Worm (Caenorhabditis elegans) whole organism, L1 larva: ENCODE results near the gene aptf-3.

Source experiments
- C04F5.9 ChIP-seq: sonication (generic microtip); optimal IDR thresholded peaks from 2 replicates; lab custom pipeline; 2016; ENCODE audit warnings: missing genetic modification characterization, missing compliant biosample characterization
- C16A3.4 ChIP-seq: fragments of 150-350 bp; optimal IDR thresholded peaks from 2 replicates; lab custom pipeline; 2014; ENCODE audit warnings: missing biosample characterization, missing genetic modification characterization
- C34B4.2 ChIP-seq: sonication (generic microtip); optimal IDR thresholded peaks from 2 replicates; lab custom pipeline; 2017; ENCODE audit warnings: mild to moderate bottlenecking, missing genetic modification characterization, missing compliant biosample characterization
- F16B12.6 ChIP-seq: fragments of 150-350 bp; optimal IDR thresholded peaks from 2 replicates; lab custom pipeline; 2014; ENCODE audit warnings: missing biosample characterization, missing genetic modification characterization
- Y116A8C.19 ChIP-seq: sonication (generic microtip); optimal IDR thresholded peaks from 2 replicates; lab custom pipeline; 2016; ENCODE audit warnings: missing compliant biosample characterization, missing genetic modification characterization, borderline replicate concordance
- aha-1 ChIP-seq: fragments of 150-350 bp; optimal IDR thresholded peaks from 2 replicates; lab custom pipeline; 2014; ENCODE audit warnings: missing biosample characterization, missing genetic modification characterization
- ama-1 ChIP-seq: fragments of 150-350 bp; optimal IDR thresholded peaks from 2 replicates; lab custom pipeline; 2014
- blmp-1 ChIP-seq: fragments of 150-350 bp; optimal IDR thresholded peaks from 2 replicates; lab custom pipeline; 2014; ENCODE audit warnings: missing biosample characterization, missing genetic modification characterization
- ceh-63 ChIP-seq: fragments of 200-800 bp; sonication (Bioruptor generic); optimal IDR thresholded peaks from 2 replicates; lab custom pipeline; 2018; ENCODE audit warnings: mild to moderate bottlenecking, missing genetic modification characterization, missing compliant biosample characterization
- ceh-82 ChIP-seq, 3 experiments: fragments of 150-350 bp in 1 of 3; sonication (generic microtip) in 2 of 3; optimal IDR thresholded peaks; 2 replicates each; lab custom pipeline; 2014 to 2017; ENCODE audit warnings: missing biosample characterization in 3 of 3, missing genetic modification characterization in 3 of 3
- ceh-88 ChIP-seq: fragments of 200-800 bp; sonication (Bioruptor generic); IDR thresholded peaks from 2 replicates; pipeline ENCODE4 v1.3.6; 2022; ENCODE audit warnings: missing genetic modification characterization, missing compliant biosample characterization
- ceh-90 ChIP-seq: sonication (generic microtip); optimal IDR thresholded peaks from 2 replicates; lab custom pipeline; 2016; ENCODE audit warnings: missing genetic modification characterization, missing compliant biosample characterization
- dpl-1 ChIP-seq, 3 experiments: fragments of 150-350 bp in 2 of 3; sonication (generic microtip) in 1 of 3; optimal IDR thresholded peaks; 2 replicates each; lab custom pipeline; 2014 to 2017; ENCODE audit warnings: missing biosample characterization in 3 of 3, missing genetic modification characterization in 3 of 3, missing genetic modification reagents in 3 of 3
- dsc-1 ChIP-seq: sonication (generic microtip); optimal IDR thresholded peaks from 2 replicates; lab custom pipeline; 2016; ENCODE audit warnings: mild to moderate bottlenecking, missing genetic modification characterization, missing compliant biosample characterization
- efl-1 ChIP-seq, 4 experiments: fragments of 150-350 bp; optimal IDR thresholded peaks in 3 of 4; peaks in 1 of 4; 1 replicate in 1 of 4; 2 replicates in 3 of 4; lab custom pipeline; 2014; ENCODE audit warnings: missing biosample characterization in 2 of 4, missing genetic modification characterization in 2 of 4, missing genetic modification reagents in 2 of 4
- efl-3 ChIP-seq: fragments of 200-800 bp; sonication (Bioruptor generic); optimal IDR thresholded peaks from 2 replicates; lab custom pipeline; 2018; ENCODE audit warnings: mild to moderate bottlenecking, missing genetic modification characterization, missing compliant biosample characterization
- elt-2 ChIP-seq: sonication (generic microtip); optimal IDR thresholded peaks from 2 replicates; lab custom pipeline; 2016; ENCODE audit warnings: missing genetic modification characterization, mild to moderate bottlenecking, inconsistent platforms, missing compliant biosample characterization, missing genetic modification reagents
- elt-3 ChIP-seq, 6 experiments: fragments of 150-350 bp in 1 of 6; sonication (generic microtip); optimal IDR thresholded peaks; 2 replicates each; lab custom pipeline; 2017 to 2018; ENCODE audit warnings: missing biosample characterization in 6 of 6, missing genetic modification characterization in 6 of 6, inconsistent platforms in 1 of 6
- ets-5 ChIP-seq: fragments of 200-800 bp; sonication (Bioruptor generic); IDR thresholded peaks from 2 replicates; pipeline ENCODE4 v1.3.6; 2022; ENCODE audit warnings: missing genetic modification characterization, missing compliant biosample characterization
- fkh-10 ChIP-seq: sonication (generic microtip); optimal IDR thresholded peaks from 2 replicates; lab custom pipeline; 2017; ENCODE audit warnings: missing biosample characterization, missing genetic modification reagents, missing genetic modification characterization
- fkh-8 ChIP-seq: sonication (generic microtip); optimal IDR thresholded peaks from 2 replicates; lab custom pipeline; 2016; ENCODE audit warnings: mild to moderate bottlenecking, missing genetic modification characterization, missing compliant biosample characterization
- grh-1 ChIP-seq: fragments of 200-800 bp; sonication (Bioruptor generic); IDR thresholded peaks from 2 replicates; pipeline ENCODE4 v1.3.6; 2022; ENCODE audit warnings: missing genetic modification reagents, missing genetic modification characterization, missing compliant biosample characterization
- hlh-17 ChIP-seq: fragments of 200-800 bp; sonication (Bioruptor generic); optimal IDR thresholded peaks from 2 replicates; lab custom pipeline; 2018; ENCODE audit warnings: missing genetic modification characterization, mild to moderate bottlenecking, missing compliant biosample characterization, moderate library complexity, borderline replicate concordance
- hpl-2 ChIP-seq: fragments of 150-350 bp; optimal IDR thresholded peaks from 2 replicates; lab custom pipeline; 2014; ENCODE audit warnings: missing biosample characterization, missing genetic modification reagents, missing genetic modification characterization
- irx-1 ChIP-seq: sonication (generic microtip); optimal IDR thresholded peaks from 2 replicates; lab custom pipeline; 2016; ENCODE audit warnings: missing genetic modification characterization, missing compliant biosample characterization
- isw-1 ChIP-seq: fragments of 200-800 bp; sonication (Bioruptor generic); IDR thresholded peaks from 2 replicates; pipeline ENCODE4 v1.3.6; 2022; ENCODE audit warnings: missing genetic modification characterization, missing compliant biosample characterization
- lin-13 ChIP-seq: fragments of 150-350 bp; optimal IDR thresholded peaks from 2 replicates; lab custom pipeline; 2014; ENCODE audit warnings: missing biosample characterization, missing genetic modification reagents, missing genetic modification characterization
- lin-15B ChIP-seq: fragments of 150-350 bp; sonication (generic microtip); optimal IDR thresholded peaks from 3 replicates; lab custom pipeline; 2014; ENCODE audit warnings: missing biosample characterization, missing genetic modification characterization
- lin-35 ChIP-seq, 2 experiments: fragments of 150-350 bp; optimal IDR thresholded peaks; 2 replicates each; lab custom pipeline; 2014; ENCODE audit warnings: missing biosample characterization in 2 of 2, missing genetic modification characterization in 2 of 2, missing genetic modification reagents in 2 of 2
- lir-3 ChIP-seq: sonication (generic microtip); optimal IDR thresholded peaks from 2 replicates; lab custom pipeline; 2016; ENCODE audit warnings: mild to moderate bottlenecking, missing genetic modification characterization, moderate library complexity, missing compliant biosample characterization; ENCODE audit not compliant: poor library complexity
- mef-2 ChIP-seq: fragments of 150-350 bp; optimal IDR thresholded peaks from 2 replicates; lab custom pipeline; 2014; ENCODE audit warnings: missing biosample characterization, missing genetic modification characterization
- nhr-237 ChIP-seq: fragments of 150-350 bp; optimal IDR thresholded peaks from 2 replicates; lab custom pipeline; 2014; ENCODE audit warnings: missing biosample characterization, missing genetic modification characterization
- nhr-71 ChIP-seq: sonication (generic microtip); optimal IDR thresholded peaks from 2 replicates; lab custom pipeline; 2016; ENCODE audit warnings: mild to moderate bottlenecking, missing genetic modification characterization, moderate library complexity, missing compliant biosample characterization
- nhr-76 ChIP-seq: sonication (generic microtip); optimal IDR thresholded peaks from 2 replicates; lab custom pipeline; 2017; ENCODE audit warnings: missing biosample characterization, missing genetic modification characterization
- nhr-77 ChIP-seq: fragments of 150-350 bp; optimal IDR thresholded peaks from 2 replicates; lab custom pipeline; 2014; ENCODE audit warnings: missing biosample characterization, missing genetic modification characterization
- nhr-84 ChIP-seq: sonication (generic microtip); optimal IDR thresholded peaks from 2 replicates; lab custom pipeline; 2017; ENCODE audit warnings: missing biosample characterization, missing genetic modification characterization
- nhr-85 ChIP-seq: sonication (generic microtip); peaks from one replicate; lab custom pipeline; 2016; ENCODE audit warnings: missing genetic modification characterization, inconsistent platforms, missing compliant biosample characterization
- nhr-90 ChIP-seq: sonication (generic microtip); optimal IDR thresholded peaks from 2 replicates; lab custom pipeline; 2016; ENCODE audit warnings: mild to moderate bottlenecking, missing genetic modification characterization, missing compliant biosample characterization; ENCODE audit not compliant: poor library complexity
- pqm-1 ChIP-seq: sonication (generic microtip); optimal IDR thresholded peaks from 3 replicates; lab custom pipeline; 2017; ENCODE audit warnings: missing biosample characterization, missing genetic modification characterization
- skn-1 ChIP-seq: fragments of 150-350 bp; optimal IDR thresholded peaks from 2 replicates; lab custom pipeline; 2014; ENCODE audit warnings: missing biosample characterization, missing genetic modification characterization
- snu-23 ChIP-seq: sonication (generic microtip); optimal IDR thresholded peaks from 2 replicates; lab custom pipeline; 2016; ENCODE audit warnings: missing genetic modification characterization, missing compliant biosample characterization
- sptf-1 ChIP-seq: fragments of 150-350 bp; optimal IDR thresholded peaks from 2 replicates; lab custom pipeline; 2014; ENCODE audit warnings: missing biosample characterization, missing genetic modification characterization
- tbx-2 ChIP-seq: sonication (generic microtip); optimal IDR thresholded peaks from 2 replicates; lab custom pipeline; 2016; ENCODE audit warnings: missing genetic modification characterization, missing compliant biosample characterization
- unc-130 ChIP-seq: fragments of 150-350 bp; optimal IDR thresholded peaks from 2 replicates; lab custom pipeline; 2017; ENCODE audit warnings: missing biosample characterization, missing genetic modification characterization, inconsistent platforms
- unc-62 ChIP-seq: fragments of 150-350 bp; optimal IDR thresholded peaks from 2 replicates; lab custom pipeline; 2014; ENCODE audit warnings: missing biosample characterization, missing genetic modification reagents, missing genetic modification characterization
- unc-86 ChIP-seq: sonication (generic microtip); optimal IDR thresholded peaks from 2 replicates; lab custom pipeline; 2016; ENCODE audit warnings: missing genetic modification characterization, missing compliant biosample characterization
- xbp-1 ChIP-seq: sonication (generic microtip); optimal IDR thresholded peaks from 2 replicates; lab custom pipeline; 2016; ENCODE audit warnings: missing genetic modification characterization, missing compliant biosample characterization
- zag-1 ChIP-seq: fragments of 150-350 bp; optimal IDR thresholded peaks from 2 replicates; lab custom pipeline; 2014; ENCODE audit warnings: missing biosample characterization, missing genetic modification characterization
- ztf-4 ChIP-seq: fragments of 150-350 bp; optimal IDR thresholded peaks from 2 replicates; lab custom pipeline; 2014; ENCODE audit warnings: missing biosample characterization, missing genetic modification characterization

aptf-3 gene

ce11 chrII:8561227-8561626 lies 32.8 kb upstream of the aptf-3 start, which contains the start of gene iff-2 (continued):
- TF ChIP-seq unc-62 (peak; percentile 86), ets-5 (0 out of 2 replicates have a peak, but pooled peaks have one; percentile 14), elt-3 (tag; optimal IDR thresholded peaks at IDR 0.05; lab: Kevin White, UChicago) (peak; percentile 100), lin-15B (tag; lab: Kevin White, UChicago) (peak; percentile 100), aha-1 (tag; lab: Kevin White, UChicago) (peak; percentile 98), C04F5.9 (peak; percentile 98), hpl-2 (GFP tag; lab: Kevin White, UChicago) (peak; percentile 99), ama-1 (lab: Kevin White, UChicago) (peak; percentile 91), unc-86 (tag; lab: Kevin White, UChicago) (peak; percentile 99), mef-2 (tag; lab: Kevin White, UChicago) (peak; percentile 97), Y116A8C.19 (tag; lab: Kevin White, UChicago) (no peak), irx-1 (tag; lab: Kevin White, UChicago) (peak; percentile 96), nhr-76 (tag; lab: Kevin White, UChicago) (peak; percentile 86), fkh-8 (tag; lab: Kevin White, UChicago) (peak; percentile 100), ceh-90 (tag; lab: Kevin White, UChicago) (peak; percentile 9), tbx-2 (tag; lab: Kevin White, UChicago) (peak; percentile 99), ceh-63 (GFP tag; lab: Kevin White, UChicago) (no peak), lir-3 (tag; lab: Kevin White, UChicago) (peak; percentile 95), hlh-17 (GFP tag; lab: Kevin White, UChicago) (no peak), nhr-77 (tag; lab: Kevin White, UChicago) (peak; percentile 100), pqm-1 (tag; lab: Kevin White, UChicago) (peak; percentile 54), C16A3.4 (peak; percentile 100), sptf-1 (tag; lab: Kevin White, UChicago) (no peak), nhr-237 (tag; lab: Kevin White, UChicago) (peak; percentile 99), isw-1 (GFP tag; lab: Robert Waterston, UW) (peak; percentile 99), nhr-84 (tag; lab: Kevin White, UChicago) (no peak), grh-1 (GFP tag; lab: Robert Waterston, UW) (peak; percentile 97), fkh-10 (GFP tag; lab: Kevin White, UChicago) (peak; percentile 99), ceh-82 (tag; optimal IDR thresholded peaks at IDR 0.05; lab: Kevin White, UChicago) (peak; percentile 99), efl-3 (GFP tag; lab: Kevin White, UChicago) (peak; percentile 77), nhr-90 (tag; lab: Kevin White, UChicago) (peak; percentile 99), dsc-1 (tag; lab: Kevin White, UChicago) (peak; percentile 99), C34B4.2 (tag; lab: Kevin White, UChicago) (peak; percentile 65), elt-2 (tag; lab: Kevin White, UChicago) (peak; percentile 94), blmp-1 (tag; lab: Kevin White, UChicago) (peak; percentile 97)
- TF ChIP-seq, all 84 proteins: peak for 72

ce11 chrII:8562002-8562401 lies 32.0 kb upstream of the aptf-3 start, which contains the start of gene F54C9.14:
Gene F54C9.14 (plus strand): TSS chrII:8562302.
- no peak for TF ChIP-seq ceh-88 (GFP tag; lab: Robert Waterston, UW)
- peak; percentile 25 for TF ChIP-seq nhr-85 (tag; lab: Kevin White, UChicago)
- no peak for TF ChIP-seq zag-1 (tag; lab: Kevin White, UChicago)

- TF ChIP-seq unc-86 (tag; lab: Kevin White, UChicago), result no peak
- peak; percentile 34 for TF ChIP-seq blmp-1 (tag; lab: Kevin White, UChicago)
- no peak for TF ChIP-seq unc-130 (tag; lab: Kevin White, UChicago)
- no peak for TF ChIP-seq Y116A8C.19 (tag; lab: Kevin White, UChicago)
- peak; percentile 27 for TF ChIP-seq lin-13 (GFP tag; lab: Kevin White, UChicago)
- TF ChIP-seq tbx-2 (tag; lab: Kevin White, UChicago), result no peak
- peak; percentile 18 for TF ChIP-seq snu-23 (GFP tag; lab: Kevin White, UChicago)
- peak in 1 of 2 experiments; percentile 82 for TF ChIP-seq efl-1 (optimal IDR thresholded peaks at IDR 0.05; lab: Kevin White, UChicago)
- TF ChIP-seq efl-1 (GFP tag; optimal IDR thresholded peaks at IDR 0.05 in 1 of 2; lab: Kevin White, UChicago), result peak; percentile 86 to 98
- peak; percentile 23 for TF ChIP-seq ama-1 (lab: Kevin White, UChicago)
- peak; percentile 26 for TF ChIP-seq F16B12.6 (tag; lab: Kevin White, UChicago)
- TF ChIP-seq dpl-1 (GFP tag; optimal IDR thresholded peaks at IDR 0.05; lab: Kevin White, UChicago), result peak; percentile 65 to 86 (median 79)
- TF ChIP-seq ztf-4 (tag; lab: Kevin White, UChicago), result no peak
- no peak for TF ChIP-seq C34B4.2 (tag; lab: Kevin White, UChicago)
- peak; percentile 78 for TF ChIP-seq xbp-1
- peak; percentile 30 for TF ChIP-seq elt-2 (tag; lab: Kevin White, UChicago)
- peak; percentile 30 for TF ChIP-seq skn-1
- peak; percentile 67 to 94 for TF ChIP-seq lin-35 (GFP tag; optimal IDR thresholded peaks at IDR 0.05; lab: Kevin White, UChicago)
- TF ChIP-seq nhr-90 (tag; lab: Kevin White, UChicago), result peak; percentile 7
- peak; percentile 29 for TF ChIP-seq nhr-71 (tag; lab: Kevin White, UChicago)
Measured at ce11 chrII:8566039-8566438, 28.0 kb upstream of the aptf-3 start, which contains the start of gene stc-1. Gene stc-1 (minus strand): TSS chrII:8566139.
